Fruit fly (Drosophila melanogaster): Measurements from ENCODE around the gene CG31041.

DNA sequence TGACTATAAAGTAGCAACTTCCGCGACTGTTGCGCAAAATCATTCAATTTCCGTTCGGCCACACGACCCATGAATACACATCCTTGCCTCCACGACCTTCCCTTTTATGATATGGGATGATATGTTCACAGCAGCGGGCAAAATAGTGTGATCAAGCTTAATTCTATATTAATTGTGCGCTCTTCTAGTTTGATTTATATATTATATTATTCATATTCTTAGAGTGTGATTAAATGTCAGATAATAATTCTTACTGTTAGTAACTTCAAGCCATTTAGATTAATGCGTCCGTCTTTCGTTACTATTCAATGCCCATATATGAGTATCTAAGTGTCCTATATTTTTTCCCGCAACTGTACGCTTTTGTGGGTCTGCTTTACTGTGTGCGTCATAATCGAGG, 9.3 kb downstream of the CG31041 start:
- TF ChIP-seq ey (GFP tag; optimal IDR thresholded peaks at IDR 0.05) (no peak), dsf (GFP tag; optimal IDR thresholded peaks at IDR 0.05; ENCODE audit: borderline replicate concordance) (no peak), Dfd (GFP tag; optimal IDR thresholded peaks at IDR 0.05) (no peak), br (GFP tag; optimal IDR thresholded peaks at IDR 0.05) (no peak), Dif (GFP tag; optimal IDR thresholded peaks at IDR 0.05; ENCODE audit: partially characterized antibody) (no peak), Rel (GFP tag; optimal IDR thresholded peaks at IDR 0.05) (no peak), Rel (tag; optimal IDR thresholded peaks at IDR 0.05) (no peak), psq (GFP tag; optimal IDR thresholded peaks at IDR 0.05) (no peak), foxo (GFP tag; optimal IDR thresholded peaks at IDR 0.05) (peak in 1 of 2 experiments; percentile 12), CrebA (GFP tag; optimal IDR thresholded peaks at IDR 0.05; ENCODE audit: borderline replicate concordance) (no peak)

All from whole organism, wandering third instar larva.